Fruit fly (Drosophila melanogaster): Measurements from ENCODE around the gene CG33695.

- TF ChIP-seq salr (GFP tag; optimal IDR thresholded peaks at IDR 0.05) (no peak), CG8319 (GFP tag; optimal IDR thresholded peaks at IDR 0.05) (no peak), CG6808 (GFP tag; optimal IDR thresholded peaks at IDR 0.05) (no peak), Hr38 (GFP tag; optimal IDR thresholded peaks at IDR 0.05) (no peak), Met (GFP tag; optimal IDR thresholded peaks at IDR 0.05) (no peak)
Observed at dm6 chr2L:11295762-11296161, 17.9 kb downstream of the CG33695 start.

All from whole organism, prepupa.